Worm (Caenorhabditis elegans) whole organism, young adult: ENCODE data around the gene F55A11.11.

Source experiments
- B0261.1 ChIP-seq: sonication (generic microtip); optimal IDR thresholded peaks from 2 replicates; lab custom pipeline; 2016; ENCODE audit warnings: mild to moderate bottlenecking, missing genetic modification characterization, moderate library complexity, missing compliant biosample characterization
- B0336.3 ChIP-seq: fragments of 200-800 bp; sonication (Bioruptor generic); IDR thresholded peaks from 2 replicates; pipeline ENCODE4 v1.3.6; 2022; ENCODE audit warnings: missing genetic modification characterization, missing compliant biosample characterization
- C17E4.6 ChIP-seq: fragments of 200-800 bp; sonication (Bioruptor generic); IDR thresholded peaks from 2 replicates; pipeline ENCODE4 v1.3.6; 2022; ENCODE audit warnings: missing genetic modification reagents, missing genetic modification characterization, missing compliant biosample characterization
- F37B4.10 ChIP-seq: fragments of 200-800 bp; sonication (Bioruptor generic); IDR thresholded peaks from 2 replicates; pipeline ENCODE4 v1.3.6; 2022; ENCODE audit warnings: missing genetic modification characterization, missing compliant biosample characterization
- F52B5.7 ChIP-seq: sonication (generic microtip); optimal IDR thresholded peaks from 2 replicates; lab custom pipeline; 2016; ENCODE audit warnings: mild to moderate bottlenecking, missing genetic modification characterization, missing compliant biosample characterization
- F55B11.4 ChIP-seq: sonication (generic microtip); optimal IDR thresholded peaks from 2 replicates; lab custom pipeline; 2016; ENCODE audit warnings: missing compliant biosample characterization, missing genetic modification characterization, borderline replicate concordance; ENCODE audit not compliant: insufficient read depth
- F57C9.4 ChIP-seq: sonication (generic microtip); optimal IDR thresholded peaks from 2 replicates; lab custom pipeline; 2017; ENCODE audit warnings: mild to moderate bottlenecking, missing genetic modification characterization, missing compliant biosample characterization
- T26A5.8 ChIP-seq: sonication (generic microtip); optimal IDR thresholded peaks from 2 replicates; lab custom pipeline; 2016; ENCODE audit warnings: missing genetic modification characterization, missing compliant biosample characterization
- Y53F4B.3 ChIP-seq: fragments of 200-800 bp; sonication (Bioruptor generic); IDR thresholded peaks from 2 replicates; pipeline ENCODE4 v1.3.6; 2022; ENCODE audit warnings: missing genetic modification reagents, missing genetic modification characterization, missing compliant biosample characterization
- Y56A3A.18 ChIP-seq: fragments of 200-800 bp; sonication (Bioruptor generic); IDR thresholded peaks from 2 replicates; pipeline ENCODE4 v1.3.6; 2022; ENCODE audit warnings: missing genetic modification reagents, missing genetic modification characterization, missing compliant biosample characterization
- Y79H2A.3 ChIP-seq: fragments of 200-800 bp; sonication (Bioruptor generic); conservative IDR thresholded peaks from 2 replicates; pipeline ENCODE4 v1.3.6; 2022; ENCODE audit warnings: missing genetic modification reagents, missing genetic modification characterization, missing compliant biosample characterization
- Y95B8A.8 ChIP-seq: fragments of 200-800 bp; sonication (Bioruptor generic); IDR thresholded peaks from 2 replicates; pipeline ENCODE4 v1.3.6; 2022; ENCODE audit warnings: missing genetic modification reagents, missing genetic modification characterization, missing compliant biosample characterization
- bed-1 ChIP-seq: fragments of 200-800 bp; sonication (Bioruptor generic); IDR thresholded peaks from 2 replicates; pipeline ENCODE4 v1.3.6; 2022; ENCODE audit warnings: missing genetic modification reagents, missing genetic modification characterization, missing compliant biosample characterization
- ccch-3 ChIP-seq: fragments of 200-800 bp; sonication (Bioruptor generic); optimal IDR thresholded peaks from 2 replicates; lab custom pipeline; 2018; ENCODE audit warnings: mild to moderate bottlenecking, missing genetic modification characterization, missing compliant biosample characterization
- ceh-40 ChIP-seq: fragments of 200-800 bp; sonication (Bioruptor generic); IDR thresholded peaks from 2 replicates; pipeline ENCODE4 v1.3.6; 2022; ENCODE audit warnings: missing genetic modification characterization, missing compliant biosample characterization
- chd-7 ChIP-seq: sonication (generic microtip); optimal IDR thresholded peaks from 2 replicates; lab custom pipeline; 2016; ENCODE audit warnings: mild to moderate bottlenecking, missing genetic modification characterization, moderate library complexity, missing compliant biosample characterization
- dox-1 ChIP-seq: fragments of 200-800 bp; sonication (Bioruptor generic); IDR thresholded peaks from 2 replicates; pipeline ENCODE4 v1.3.6; 2022; ENCODE audit warnings: missing genetic modification reagents, missing genetic modification characterization, missing compliant biosample characterization
- egrh-3 ChIP-seq: fragments of 200-800 bp; sonication (Bioruptor generic); IDR thresholded peaks from 2 replicates; pipeline ENCODE4 v1.3.6; 2022; ENCODE audit warnings: missing genetic modification reagents, missing genetic modification characterization, missing compliant biosample characterization
- hlh-26 ChIP-seq: fragments of 200-800 bp; sonication (Bioruptor generic); conservative IDR thresholded peaks from 2 replicates; pipeline ENCODE4 v1.3.6; 2022; ENCODE audit warnings: missing genetic modification reagents, missing genetic modification characterization, missing compliant biosample characterization
- hmg-20 ChIP-seq: fragments of 200-800 bp; sonication (Bioruptor generic); IDR thresholded peaks from 2 replicates; pipeline ENCODE4 v1.3.6; 2022; ENCODE audit warnings: missing genetic modification reagents, missing genetic modification characterization, missing compliant biosample characterization
- hsf-1 ChIP-seq: fragments of 200-800 bp; sonication (Bioruptor generic); IDR thresholded peaks from 2 replicates; pipeline ENCODE4 v1.3.6; 2022; ENCODE audit warnings: missing genetic modification reagents, missing genetic modification characterization, missing compliant biosample characterization
- let-607 ChIP-seq, 2 experiments: fragments of 200-800 bp in 1 of 2; sonication (Bioruptor generic) in 1 of 2; sonication (generic microtip) in 1 of 2; optimal IDR thresholded peaks; 2 replicates each; lab custom pipeline; 2016 to 2018; ENCODE audit warnings: mild to moderate bottlenecking in 2 of 2, missing compliant biosample characterization in 2 of 2, missing genetic modification characterization in 2 of 2, moderate library complexity in 2 of 2, missing genotype in 1 of 2
- lin-40 ChIP-seq: sonication (generic microtip); optimal IDR thresholded peaks from 2 replicates; lab custom pipeline; 2016; ENCODE audit warnings: missing genetic modification characterization, mild to moderate bottlenecking, missing compliant biosample characterization, missing genotype, missing genetic modification reagents
- lin-54 ChIP-seq: fragments of 200-800 bp; sonication (Bioruptor generic); optimal IDR thresholded peaks from 2 replicates; lab custom pipeline; 2018; ENCODE audit warnings: mild to moderate bottlenecking, missing genetic modification characterization, missing compliant biosample characterization
- lir-1 ChIP-seq: fragments of 200-800 bp; sonication (Bioruptor generic); conservative IDR thresholded peaks from 2 replicates; pipeline ENCODE4 v1.3.6; 2022; ENCODE audit warnings: missing genetic modification reagents, missing genetic modification characterization, missing compliant biosample characterization
- lsy-27 ChIP-seq: sonication (generic microtip); optimal IDR thresholded peaks from 2 replicates; lab custom pipeline; 2017; ENCODE audit warnings: missing genetic modification characterization, mild to moderate bottlenecking, missing compliant biosample characterization, antibody characterized with exemption, missing genotype, borderline replicate concordance; ENCODE audit not compliant: insufficient read depth
- mcd-1 ChIP-seq: fragments of 200-800 bp; sonication (Bioruptor generic); IDR thresholded peaks from 2 replicates; pipeline ENCODE4 v1.3.6; 2022; ENCODE audit warnings: missing genetic modification reagents, missing genetic modification characterization, missing compliant biosample characterization
- mel-28 ChIP-seq: sonication (generic microtip); optimal IDR thresholded peaks from 2 replicates; lab custom pipeline; 2016; ENCODE audit warnings: borderline replicate concordance, mild to moderate bottlenecking, missing genetic modification characterization, missing compliant biosample characterization
- nfya-2 ChIP-seq: fragments of 200-800 bp; sonication (Bioruptor generic); IDR thresholded peaks from 2 replicates; pipeline ENCODE4 v1.3.6; 2022; ENCODE audit warnings: missing genetic modification reagents, missing genetic modification characterization, missing compliant biosample characterization
- nhr-120 ChIP-seq: fragments of 200-800 bp; sonication (Bioruptor generic); IDR thresholded peaks from 2 replicates; pipeline ENCODE4 v1.3.6; 2022; ENCODE audit warnings: missing genetic modification characterization, missing compliant biosample characterization
- nhr-179 ChIP-seq: sonication (generic microtip); optimal IDR thresholded peaks from 2 replicates; lab custom pipeline; 2016; ENCODE audit warnings: mild to moderate bottlenecking, missing genetic modification characterization, missing compliant biosample characterization
- nhr-27 ChIP-seq: fragments of 200-800 bp; sonication (Bioruptor generic); optimal IDR thresholded peaks from 2 replicates; lab custom pipeline; 2018; ENCODE audit warnings: mild to moderate bottlenecking, missing genetic modification characterization, moderate library complexity, missing compliant biosample characterization
- pbrm-1 ChIP-seq: fragments of 200-800 bp; sonication (Bioruptor generic); IDR thresholded peaks from 2 replicates; pipeline ENCODE4 v1.3.6; 2022; ENCODE audit warnings: missing genetic modification reagents, missing genetic modification characterization, missing compliant biosample characterization
- sdz-38 ChIP-seq: sonication (generic microtip); optimal IDR thresholded peaks from 2 replicates; lab custom pipeline; 2016; ENCODE audit warnings: missing genotype, missing genetic modification characterization, missing compliant biosample characterization
- snpc-1.3 ChIP-seq: sonication (generic microtip); optimal IDR thresholded peaks from 2 replicates; lab custom pipeline; 2017; ENCODE audit warnings: missing genetic modification characterization, mild to moderate bottlenecking, missing compliant biosample characterization, antibody characterized with exemption, moderate library complexity, missing genotype, missing genetic modification reagents; ENCODE audit not compliant: insufficient read depth
- tbp1 ChIP-seq: fragments of 200-800 bp; sonication (Bioruptor generic); optimal IDR thresholded peaks from 2 replicates; lab custom pipeline; 2018; ENCODE audit warnings: mild to moderate bottlenecking, missing genetic modification characterization, missing compliant biosample characterization
- tbx-9 ChIP-seq: sonication (generic microtip); optimal IDR thresholded peaks from 2 replicates; lab custom pipeline; 2016; ENCODE audit warnings: borderline replicate concordance, missing genetic modification characterization, inconsistent platforms, missing compliant biosample characterization
- tlf-1 ChIP-seq: fragments of 200-800 bp; sonication (Bioruptor generic); optimal IDR thresholded peaks from 2 replicates; lab custom pipeline; 2018; ENCODE audit warnings: mild to moderate bottlenecking, missing genetic modification characterization, missing compliant biosample characterization
- unc-130 ChIP-seq: sonication (generic microtip); optimal IDR thresholded peaks from 2 replicates; lab custom pipeline; 2016; ENCODE audit warnings: missing genetic modification reagents, missing genetic modification characterization, missing compliant biosample characterization
- ztf-18 ChIP-seq: sonication (generic microtip); optimal IDR thresholded peaks from 2 replicates; lab custom pipeline; 2016; ENCODE audit warnings: missing genotype, mild to moderate bottlenecking, missing genetic modification characterization, missing compliant biosample characterization
- ztf-3 ChIP-seq: fragments of 200-800 bp; sonication (Bioruptor generic); optimal IDR thresholded peaks from 2 replicates; lab custom pipeline; 2018; ENCODE audit warnings: mild to moderate bottlenecking, missing genetic modification characterization, missing compliant biosample characterization

Gene F55A11.11

DNA sequence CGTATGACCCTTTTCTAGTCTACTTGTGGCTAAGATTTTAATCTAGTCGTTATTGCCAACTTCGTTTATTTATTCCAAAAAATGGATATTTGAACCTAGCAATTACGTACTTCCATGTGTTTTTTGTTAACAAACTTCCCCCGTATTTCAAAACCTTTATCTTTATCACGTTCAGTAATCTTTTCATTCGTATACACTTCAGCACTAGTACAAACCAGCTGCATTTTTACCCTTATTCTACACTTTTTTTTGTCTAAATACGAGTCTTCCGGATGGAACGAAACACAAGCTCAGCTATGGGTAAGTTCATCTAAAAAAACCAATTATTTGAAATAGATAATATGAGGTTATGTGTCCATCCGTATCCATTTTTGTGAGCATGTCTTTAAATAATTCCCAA, 6.5 kb downstream of the F55A11.11 start, which contains the start of gene D2023.1:
Gene D2023.1, plus strand, starts transcription at position 77 of the 400 bp plus-strand sequence.
- TF ChIP-seq Y95B8A.8, result no peak

DNA sequence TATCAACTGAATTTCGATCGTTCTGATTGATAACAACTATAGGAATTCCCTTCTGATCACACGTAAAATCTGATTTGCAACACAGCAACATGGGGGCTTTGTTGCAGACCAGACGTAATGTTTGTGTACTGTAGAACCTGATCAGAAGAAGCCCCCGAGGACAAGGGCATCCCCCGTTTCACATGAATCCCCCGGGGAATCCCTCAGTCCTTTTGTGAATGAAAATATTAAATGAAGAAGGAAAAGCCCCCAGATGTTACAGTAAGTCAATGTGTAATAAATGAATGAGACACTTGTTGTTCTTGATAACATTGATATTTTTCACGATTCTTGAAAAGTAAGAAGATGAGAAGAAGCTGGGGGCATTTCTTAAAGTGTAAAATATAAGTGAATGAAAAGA, 11.2 kb downstream of the F55A11.11 start:
- no peak for TF ChIP-seq B0336.3 (GFP tag; lab: Robert Waterston, UW)
- TF ChIP-seq F55B11.4 (tag; lab: Kevin White, UChicago), result no peak
- TF ChIP-seq hmg-20 (GFP tag; lab: Robert Waterston, UW), result no peak
- no peak for TF ChIP-seq ztf-18 (tag; lab: Kevin White, UChicago)
- no peak for TF ChIP-seq lsy-27
- no peak for TF ChIP-seq F37B4.10
- TF ChIP-seq T26A5.8 (tag; lab: Kevin White, UChicago), result no peak
- TF ChIP-seq dox-1 (GFP tag; lab: Robert Waterston, UW), result no peak
- TF ChIP-seq B0261.1, result no peak
- TF ChIP-seq, all 124 proteins: peak for 0

DNA sequence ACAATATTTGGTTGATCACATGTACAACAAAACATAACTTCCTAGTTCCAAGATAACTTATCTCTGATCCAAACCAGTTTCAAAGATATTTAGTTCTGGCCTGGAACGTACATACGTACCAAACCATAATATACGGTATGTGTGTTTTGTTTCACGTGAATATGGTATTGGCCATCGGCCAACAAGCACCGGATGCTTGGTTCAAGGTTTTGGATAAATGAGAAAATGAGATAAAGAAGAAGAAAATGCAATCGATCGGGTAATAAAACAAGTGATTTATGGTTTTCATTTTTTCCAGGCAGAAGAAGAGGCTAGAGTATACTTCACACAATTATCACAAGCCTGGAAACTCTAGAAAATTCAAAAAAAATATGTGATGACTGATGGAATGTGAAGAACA, 12.4 kb downstream of the F55A11.11 start:
- TF ChIP-seq tbx-9, result no peak
- TF ChIP-seq Y79H2A.3, result no peak
- TF ChIP-seq lin-54, result no peak
- TF ChIP-seq egrh-3 (GFP tag; lab: Robert Waterston, UW), result no peak
- no peak for TF ChIP-seq mel-28
- TF ChIP-seq F52B5.7 (tag; lab: Kevin White, UChicago), result no peak
- TF ChIP-seq nhr-179 (tag; lab: Kevin White, UChicago), result no peak
- TF ChIP-seq C17E4.6 (GFP tag; lab: Robert Waterston, UW), result no peak
- TF ChIP-seq unc-130 (GFP tag; lab: Kevin White, UChicago), result no peak
- TF ChIP-seq lir-1 (GFP tag; lab: Robert Waterston, UW), result no peak
- TF ChIP-seq Y95B8A.8, result no peak
- TF ChIP-seq tlf-1 (GFP tag; lab: Kevin White, UChicago), result no peak
- no peak for TF ChIP-seq F57C9.4 (tag; lab: Kevin White, UChicago)
- no peak for TF ChIP-seq let-607 (tag; optimal IDR thresholded peaks at IDR 0.05; lab: Kevin White, UChicago)
- no peak for TF ChIP-seq hsf-1 (GFP tag; lab: Robert Waterston, UW)

DNA sequence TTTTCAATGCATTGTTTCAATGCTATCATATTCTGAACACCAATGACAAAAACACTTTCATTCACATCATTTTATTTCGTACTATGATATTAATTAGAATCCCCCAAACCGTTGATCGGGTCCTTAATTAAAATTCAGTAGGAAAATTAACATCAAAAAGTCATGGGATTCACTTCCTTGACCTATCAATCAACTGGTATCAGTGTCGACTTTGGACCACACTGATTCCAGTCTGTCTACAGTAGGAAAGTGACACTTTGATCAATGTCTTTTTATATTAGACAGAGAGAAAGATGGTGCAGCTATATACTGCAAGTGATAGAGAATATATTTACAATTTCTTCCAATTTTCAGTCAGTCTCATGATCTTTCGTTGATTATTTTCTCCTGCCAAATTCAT, 13.4 kb downstream of the F55A11.11 start:
- no peak for TF ChIP-seq lin-40 (tag; lab: Kevin White, UChicago)
- no peak for TF ChIP-seq bed-1 (GFP tag; lab: Robert Waterston, UW)
- TF ChIP-seq Y53F4B.3 (GFP tag; lab: Robert Waterston, UW), result no peak
- TF ChIP-seq ccch-3 (GFP tag; lab: Kevin White, UChicago), result no peak
- no peak for TF ChIP-seq T26A5.8 (tag; lab: Kevin White, UChicago)
- TF ChIP-seq hsf-1 (GFP tag; lab: Robert Waterston, UW), result no peak
- TF ChIP-seq ceh-40 (GFP tag; lab: Robert Waterston, UW), result no peak
- TF ChIP-seq chd-7 (tag; lab: Kevin White, UChicago), result no peak
- TF ChIP-seq tbp1 (GFP tag; lab: Kevin White, UChicago), result no peak

DNA sequence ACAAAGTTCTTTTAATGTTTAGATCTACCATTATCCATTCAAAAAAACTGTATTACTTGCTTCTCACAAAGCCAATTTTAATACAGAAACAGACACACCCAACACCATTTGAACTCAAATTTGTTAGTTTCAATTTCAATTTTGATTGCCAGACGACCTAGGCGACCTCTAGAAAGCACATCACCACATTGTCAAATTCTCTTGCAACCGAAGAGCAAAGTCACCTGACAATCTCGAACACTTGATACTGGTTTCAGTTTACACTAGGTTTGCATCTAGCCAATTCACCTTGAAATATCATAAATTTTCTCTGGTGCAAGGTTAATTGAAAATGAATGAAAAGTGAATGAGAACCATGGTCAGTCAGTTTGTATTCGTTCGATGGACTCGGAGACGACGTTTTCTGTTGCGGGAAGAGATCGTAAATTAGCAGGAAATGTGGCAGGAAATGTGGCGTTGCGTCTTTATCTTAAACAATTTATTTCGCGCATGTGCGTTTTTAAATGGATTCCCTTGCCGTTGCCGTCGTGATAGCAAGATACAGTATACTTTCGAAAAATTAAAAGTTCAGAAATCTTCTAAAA, 14.4 kb downstream of the F55A11.11 start:
- TF ChIP-seq Y56A3A.18 (GFP tag; lab: Robert Waterston, UW), result no peak
- TF ChIP-seq ztf-3 (GFP tag; lab: Kevin White, UChicago), result no peak
- TF ChIP-seq nhr-27, result no peak
- TF ChIP-seq sdz-38 (tag; lab: Kevin White, UChicago), result no peak
- no peak for TF ChIP-seq nhr-120
- no peak for TF ChIP-seq mcd-1 (GFP tag; lab: Robert Waterston, UW)
- TF ChIP-seq hlh-26, result no peak
- no peak for TF ChIP-seq nfya-2
- TF ChIP-seq F37B4.10, result no peak
- no peak for TF ChIP-seq C17E4.6 (GFP tag; lab: Robert Waterston, UW)
- TF ChIP-seq hmg-20 (GFP tag; lab: Robert Waterston, UW), result no peak
- no peak for TF ChIP-seq snpc-1.3
- no peak for TF ChIP-seq unc-130 (GFP tag; lab: Kevin White, UChicago)
- no peak for TF ChIP-seq pbrm-1 (GFP tag; lab: Robert Waterston, UW)
- TF ChIP-seq, all 124 proteins: peak for 0
